Worm (Caenorhabditis elegans) whole organism, L4 larva: ENCODE measurements around the gene bcs-1.

ENCODE experiments used
- F37D6.2 ChIP-seq: sonication (generic microtip); optimal IDR thresholded peaks from 2 replicates; lab custom pipeline; 2016; ENCODE audit warnings: mild to moderate bottlenecking, missing genetic modification characterization, missing compliant biosample characterization
- T20F7.1 ChIP-seq: fragments of 200-800 bp; sonication (Bioruptor generic); optimal IDR thresholded peaks from 2 replicates; lab custom pipeline; 2018; ENCODE audit warnings: mild to moderate bottlenecking, missing genetic modification characterization, missing compliant biosample characterization
- Y5F2A.4 ChIP-seq: fragments of 200-800 bp; sonication (Bioruptor generic); optimal IDR thresholded peaks from 2 replicates; lab custom pipeline; 2018; ENCODE audit warnings: mild to moderate bottlenecking, missing genetic modification characterization, missing compliant biosample characterization
- aha-1 ChIP-seq: fragments of 150-350 bp; peaks from one replicate; lab custom pipeline; 2014; ENCODE audit warnings: missing biosample characterization, missing genetic modification characterization
- ama-1 ChIP-seq: fragments of 150-350 bp; optimal IDR thresholded peaks from 2 replicates; lab custom pipeline; 2014; ENCODE audit warnings: inconsistent platforms, mixed read lengths
- ceh-32 ChIP-seq: sonication (generic microtip); optimal IDR thresholded peaks from 2 replicates; lab custom pipeline; 2016; ENCODE audit warnings: mild to moderate bottlenecking, missing genetic modification characterization, missing compliant biosample characterization; ENCODE audit not compliant: poor library complexity
- ctbp-1 ChIP-seq: fragments of 200-800 bp; sonication (Bioruptor generic); IDR thresholded peaks from 2 replicates; pipeline ENCODE4 v1.3.6; 2022; ENCODE audit warnings: missing genetic modification reagents, missing genetic modification characterization, missing compliant biosample characterization
- daf-12 ChIP-seq: fragments of 150-350 bp; optimal IDR thresholded peaks from 2 replicates; lab custom pipeline; 2014; ENCODE audit warnings: missing biosample characterization, missing genetic modification reagents, missing genetic modification characterization
- daf-8 ChIP-seq: fragments of 200-800 bp; sonication (Bioruptor generic); IDR thresholded peaks from 2 replicates; pipeline ENCODE4 v1.3.6; 2022; ENCODE audit warnings: missing genetic modification characterization, missing compliant biosample characterization
- dpl-1 ChIP-seq: fragments of 150-350 bp; optimal IDR thresholded peaks from 2 replicates; lab custom pipeline; 2014; ENCODE audit warnings: missing biosample characterization, missing genetic modification reagents, missing genetic modification characterization
- duxl-1 ChIP-seq: sonication (generic microtip); optimal IDR thresholded peaks from 2 replicates; lab custom pipeline; 2016; ENCODE audit warnings: mild to moderate bottlenecking, missing genetic modification characterization, moderate library complexity, missing compliant biosample characterization; ENCODE audit not compliant: poor library complexity
- egl-27 ChIP-seq: sonication (generic microtip); optimal IDR thresholded peaks from 3 replicates; lab custom pipeline; 2017; ENCODE audit warnings: missing biosample characterization, missing genetic modification reagents, missing genetic modification characterization
- egl-43 ChIP-seq: fragments of 200-800 bp; sonication (Bioruptor generic); IDR thresholded peaks from 2 replicates; pipeline ENCODE4 v1.3.6; 2022; ENCODE audit warnings: missing genetic modification reagents, missing genetic modification characterization, missing compliant biosample characterization
- fkh-10 ChIP-seq: fragments of 150-350 bp; optimal IDR thresholded peaks from 2 replicates; lab custom pipeline; 2014; ENCODE audit warnings: missing biosample characterization, missing genetic modification reagents, missing genetic modification characterization
- gei-8 ChIP-seq: fragments of 200-800 bp; sonication (Bioruptor generic); optimal IDR thresholded peaks from 2 replicates; lab custom pipeline; 2018; ENCODE audit warnings: mild to moderate bottlenecking, missing genetic modification characterization, missing compliant biosample characterization
- hlh-11 ChIP-seq: fragments of 200-800 bp; sonication (Bioruptor generic); optimal IDR thresholded peaks from 2 replicates; lab custom pipeline; 2018; ENCODE audit warnings: mild to moderate bottlenecking, missing genetic modification characterization, missing compliant biosample characterization
- hmg-1.1 ChIP-seq: fragments of 200-800 bp; sonication (Bioruptor generic); IDR thresholded peaks from 2 replicates; pipeline ENCODE4 v1.3.6; 2022; ENCODE audit warnings: missing genetic modification reagents, missing genetic modification characterization, missing compliant biosample characterization
- lin-15B ChIP-seq: fragments of 150-350 bp; sonication (generic microtip); optimal IDR thresholded peaks from 3 replicates; lab custom pipeline; 2014; ENCODE audit warnings: missing biosample characterization, missing genetic modification characterization
- lin-38 ChIP-seq: fragments of 200-800 bp; sonication (Bioruptor generic); IDR thresholded peaks from 2 replicates; pipeline ENCODE4 v1.3.6; 2022; ENCODE audit warnings: missing genetic modification reagents, missing genetic modification characterization, missing compliant biosample characterization
- lin-39 ChIP-seq: fragments of 150-350 bp; optimal IDR thresholded peaks from 2 replicates; lab custom pipeline; 2014; ENCODE audit warnings: missing biosample characterization, missing genetic modification reagents, missing genetic modification characterization
- lsy-2 ChIP-seq, 2 experiments: fragments of 150-350 bp in 1 of 2; sonication (generic microtip) in 1 of 2; optimal IDR thresholded peaks; 2 replicates each; lab custom pipeline; 2014 to 2017; ENCODE audit warnings: missing biosample characterization in 2 of 2, missing genetic modification characterization in 2 of 2
- madf-5 ChIP-seq, 2 experiments: fragments of 200-800 bp; sonication (Bioruptor generic); IDR thresholded peaks; 2 replicates each; pipeline ENCODE4 v1.3.6; 2022; ENCODE audit warnings: missing compliant biosample characterization in 2 of 2, missing genetic modification characterization in 2 of 2
- mxl-2 ChIP-seq: fragments of 200-800 bp; sonication (Bioruptor generic); conservative IDR thresholded peaks from 2 replicates; pipeline ENCODE4 v1.3.6; 2022; ENCODE audit warnings: missing genetic modification reagents, missing genetic modification characterization, missing compliant biosample characterization
- mxl-3 ChIP-seq: fragments of 200-800 bp; sonication (Bioruptor generic); optimal IDR thresholded peaks from 2 replicates; lab custom pipeline; 2018; ENCODE audit warnings: mild to moderate bottlenecking, missing genetic modification characterization, missing compliant biosample characterization
- nhr-102 ChIP-seq: sonication (generic microtip); optimal IDR thresholded peaks from 2 replicates; lab custom pipeline; 2016; ENCODE audit warnings: mild to moderate bottlenecking, missing genetic modification characterization, moderate library complexity, missing compliant biosample characterization
- nhr-25 ChIP-seq: sonication (generic microtip); optimal IDR thresholded peaks from 2 replicates; lab custom pipeline; 2017; ENCODE audit warnings: missing genetic modification characterization, mild to moderate bottlenecking, missing compliant biosample characterization, antibody characterized with exemption, moderate library complexity, borderline replicate concordance; ENCODE audit not compliant: insufficient read depth
- nhr-77 ChIP-seq: fragments of 150-350 bp; optimal IDR thresholded peaks from 2 replicates; lab custom pipeline; 2014; ENCODE audit warnings: missing biosample characterization, missing genetic modification characterization
- pha-4 ChIP-seq, 2 experiments: fragments of 150-350 bp in 1 of 2; fragments of 200-800 bp in 1 of 2; sonication (Bioruptor generic) in 1 of 2; IDR thresholded peaks in 1 of 2; optimal IDR thresholded peaks in 1 of 2; 2 replicates each; pipeline versions ENCODE4 v1.3.6 to Lab custom; 2014 to 2022; ENCODE audit warnings: missing genetic modification characterization in 2 of 2, missing genetic modification reagents in 2 of 2, missing biosample characterization in 1 of 2, missing compliant biosample characterization in 1 of 2
- rbr-2 ChIP-seq: sonication (generic microtip); optimal IDR thresholded peaks from 2 replicates; lab custom pipeline; 2016; ENCODE audit warnings: missing genotype, missing genetic modification characterization, missing compliant biosample characterization
- sdz-12 ChIP-seq: fragments of 200-800 bp; sonication (Bioruptor generic); optimal IDR thresholded peaks from 2 replicates; lab custom pipeline; 2018; ENCODE audit warnings: mild to moderate bottlenecking, missing genetic modification characterization, missing compliant biosample characterization
- set-16 ChIP-seq: fragments of 200-800 bp; sonication (Bioruptor generic); IDR thresholded peaks from 2 replicates; pipeline ENCODE4 v1.3.6; 2022; ENCODE audit warnings: missing genetic modification reagents, missing genetic modification characterization, missing compliant biosample characterization
- snpc-1.2 ChIP-seq: fragments of 200-800 bp; sonication (Bioruptor generic); IDR thresholded peaks from 2 replicates; pipeline ENCODE4 v1.3.6; 2022; ENCODE audit warnings: missing genetic modification reagents, missing genetic modification characterization, missing compliant biosample characterization
- spr-3 ChIP-seq: fragments of 200-800 bp; sonication (Bioruptor generic); optimal IDR thresholded peaks from 2 replicates; lab custom pipeline; 2018; ENCODE audit warnings: mild to moderate bottlenecking, missing genetic modification characterization, missing compliant biosample characterization
- tag-97 ChIP-seq: fragments of 200-800 bp; sonication (Bioruptor generic); IDR thresholded peaks from 2 replicates; pipeline ENCODE4 v1.3.6; 2022; ENCODE audit warnings: missing genetic modification characterization, missing compliant biosample characterization
- tra-1 ChIP-seq: fragments of 200-800 bp; sonication (Bioruptor generic); IDR thresholded peaks from 2 replicates; pipeline ENCODE4 v1.3.6; 2022; ENCODE audit warnings: missing genetic modification reagents, missing genetic modification characterization, missing compliant biosample characterization
- unc-39 ChIP-seq: sonication (generic microtip); optimal IDR thresholded peaks from 2 replicates; lab custom pipeline; 2017; ENCODE audit warnings: missing biosample characterization, missing genetic modification characterization
- unc-62 ChIP-seq, 3 experiments: fragments of 150-350 bp in 1 of 3; sonication (generic microtip); optimal IDR thresholded peaks in 2 of 3; peaks in 1 of 3; 1 replicate in 1 of 3; 2 replicates in 2 of 3; lab custom pipeline; 2014 to 2017; ENCODE audit warnings: missing biosample characterization in 3 of 3, missing genetic modification characterization in 3 of 3, missing genetic modification reagents in 3 of 3, missing genotype in 1 of 3
- zag-1 ChIP-seq: fragments of 150-350 bp; optimal IDR thresholded peaks from 2 replicates; lab custom pipeline; 2014; ENCODE audit warnings: missing biosample characterization, missing genetic modification characterization

The bcs-1 gene

ce11 chrII:8532015-8532414 lies 38.9 kb upstream of the bcs-1 start:
- TF ChIP-seq snpc-1.2 (no peak), nhr-25 (no peak), egl-43 (no peak), egl-27 (tag; lab: Kevin White, UChicago) (no peak), nhr-77 (tag; lab: Kevin White, UChicago) (no peak), mxl-2 (GFP tag; lab: Robert Waterston, UW) (no peak), T20F7.1 (GFP tag; lab: Kevin White, UChicago) (no peak), tra-1 (GFP tag; lab: Robert Waterston, UW) (no peak), aha-1 (tag; lab: Kevin White, UChicago) (no peak), spr-3 (GFP tag; lab: Kevin White, UChicago) (no peak), Y5F2A.4 (GFP tag; lab: Kevin White, UChicago) (no peak), tag-97 (no peak), daf-8 (GFP tag; lab: Robert Waterston, UW) (no peak), hmg-1.1 (no peak), daf-12 (tag; lab: Kevin White, UChicago) (no peak), fkh-10 (GFP tag; lab: Kevin White, UChicago) (no peak), lin-15B (tag; lab: Kevin White, UChicago) (no peak), dpl-1 (GFP tag; lab: Kevin White, UChicago) (no peak), gei-8 (GFP tag; lab: Kevin White, UChicago) (no peak)

- TF ChIP-seq F37D6.2 (tag; lab: Kevin White, UChicago) = no peak
- peak in 1 of 2 experiments; percentile 75 for TF ChIP-seq unc-62 (GFP tag; optimal IDR thresholded peaks at IDR 0.05 in 1 of 2; lab: Kevin White, UChicago)
- no peak for TF ChIP-seq unc-62 (tag; optimal IDR thresholded peaks at IDR 0.05; lab: Kevin White, UChicago)
- TF ChIP-seq set-16 (GFP tag; lab: Robert Waterston, UW) = no peak
- no peak for TF ChIP-seq madf-5 (GFP tag; IDR thresholded peaks at IDR 0.05; lab: Robert Waterston, UW)
- TF ChIP-seq mxl-3 (GFP tag; lab: Kevin White, UChicago) = no peak
- TF ChIP-seq lin-39 (tag; lab: Kevin White, UChicago) = no peak
Observed at ce11 chrII:8536060-8536459, 34.8 kb upstream of the bcs-1 start, which contains the start of gene W01C9.2. Gene W01C9.2 (plus strand): TSS chrII:8536360.

- TF ChIP-seq zag-1 (tag; lab: Kevin White, UChicago) = no peak
- TF ChIP-seq ctbp-1 (GFP tag; lab: Robert Waterston, UW) = no peak
- TF ChIP-seq unc-39 (tag; lab: Kevin White, UChicago) = no peak
- TF ChIP-seq duxl-1 (tag; lab: Kevin White, UChicago) = no peak
- no peak for TF ChIP-seq tra-1 (GFP tag; lab: Robert Waterston, UW)
- TF ChIP-seq lin-38 (GFP tag; lab: Robert Waterston, UW) = no peak
- TF ChIP-seq sdz-12 (GFP tag; lab: Kevin White, UChicago) = no peak
- no peak for TF ChIP-seq nhr-102
- TF ChIP-seq ama-1 (lab: Kevin White, UChicago) = no peak
- no peak for TF ChIP-seq pha-4 (GFP tag; IDR thresholded peaks at IDR 0.05; lab: Robert Waterston, UW)
- TF ChIP-seq pha-4 (tag; optimal IDR thresholded peaks at IDR 0.05; lab: Kevin White, UChicago) = no peak
- TF ChIP-seq ceh-32 (tag; lab: Kevin White, UChicago) = no peak
- no peak for TF ChIP-seq rbr-2 (tag; lab: Kevin White, UChicago)
- TF ChIP-seq hlh-11 = no peak
- TF ChIP-seq gei-8 (GFP tag; lab: Kevin White, UChicago) = no peak
- no peak for TF ChIP-seq lsy-2 (tag; optimal IDR thresholded peaks at IDR 0.05; lab: Kevin White, UChicago)
- TF ChIP-seq egl-43 = no peak
Observed at ce11 chrII:8540412-8540811, 30.5 kb upstream of the bcs-1 start, which contains the start of gene pqn-73. Gene pqn-73 (plus strand): TSS chrII:8540712.
